Fruit fly (Drosophila melanogaster) whole organism, adult: Measurements from ENCODE around the gene Sgsf.

Source experiments
- CG11617 ChIP-seq: fragments of 200-800 bp; sonication (Bioruptor generic); optimal IDR thresholded peaks from 2 replicates; lab custom pipeline; 2017; ENCODE audit warnings: mild to moderate bottlenecking, missing biosample characterization, missing genetic modification reagents, missing genetic modification characterization
- CG14711 ChIP-seq: fragments of 200-800 bp; sonication (Bioruptor generic); optimal IDR thresholded peaks from 2 replicates; lab custom pipeline; 2018; ENCODE audit warnings: missing biosample characterization, mild to moderate bottlenecking, missing genetic modification characterization, moderate library complexity
- CG7045 ChIP-seq: fragments of 200-800 bp; sonication (Bioruptor generic); optimal IDR thresholded peaks from 2 replicates; lab custom pipeline; 2017; ENCODE audit warnings: missing biosample characterization, mild to moderate bottlenecking, missing genetic modification characterization
- Clk ChIP-seq: fragments of 200-800 bp; sonication (Bioruptor generic); optimal IDR thresholded peaks from 2 replicates; lab custom pipeline; 2017; ENCODE audit warnings: missing biosample characterization, missing genetic modification characterization
- Mnt ChIP-seq: fragments of 200-800 bp; sonication (Bioruptor generic); optimal IDR thresholded peaks from 2 replicates; lab custom pipeline; 2016; ENCODE audit warnings: missing biosample characterization, mild to moderate bottlenecking, missing genetic modification characterization
- cic ChIP-seq: fragments of 200-800 bp; sonication (Bioruptor generic); optimal IDR thresholded peaks from 2 replicates; lab custom pipeline; 2017; ENCODE audit warnings: missing biosample characterization, mild to moderate bottlenecking, missing genetic modification characterization, moderate library complexity
- cnc ChIP-seq, 2 experiments: fragments of >200 bp; optimal IDR thresholded peaks; 2 replicates each; lab custom pipeline; 2017
- ovo ChIP-seq: fragments of 200-800 bp; sonication (Bioruptor generic); optimal IDR thresholded peaks from 2 replicates; lab custom pipeline; 2016; ENCODE audit warnings: missing biosample characterization, missing genetic modification characterization

- TF ChIP-seq CG11617 (GFP tag; lab: Kevin White, UChicago) (no peak), Mnt (GFP tag; lab: Kevin White, UChicago) (no peak), cnc (optimal IDR thresholded peaks at IDR 0.05; lab: Kevin White, UChicago) (no peak), ovo (GFP tag; lab: Kevin White, UChicago) (no peak), Clk (GFP tag; lab: Kevin White, UChicago) (no peak), cic (GFP tag; lab: Kevin White, UChicago) (no peak), CG7045 (no peak), CG14711 (no peak)
These were observed 4.5 kb downstream of the Sgsf start for dm6 chr3R:12345989-12346388.
